Worm (Caenorhabditis elegans) whole organism, L1 larva: ENCODE results near the gene srp-1.

ENCODE experiments used
- alr-1 ChIP-seq: fragments of 200-800 bp; sonication (Bioruptor generic); optimal IDR thresholded peaks from 2 replicates; lab custom pipeline; 2018; ENCODE audit warnings: borderline replicate concordance, mild to moderate bottlenecking, missing genetic modification characterization, missing compliant biosample characterization
- aly-2 ChIP-seq: fragments of 150-350 bp; optimal IDR thresholded peaks from 2 replicates; lab custom pipeline; 2014; ENCODE audit warnings: missing biosample characterization, missing genetic modification characterization
- ama-1 ChIP-seq: fragments of 150-350 bp; optimal IDR thresholded peaks from 2 replicates; lab custom pipeline; 2014
- egl-27 ChIP-seq, 2 experiments: fragments of 150-350 bp in 1 of 2; sonication (generic microtip); optimal IDR thresholded peaks; 3 replicates each; lab custom pipeline; 2017 to 2018; ENCODE audit warnings: missing biosample characterization in 2 of 2, missing genetic modification characterization in 2 of 2, missing genetic modification reagents in 2 of 2
- grh-1 ChIP-seq: fragments of 200-800 bp; sonication (Bioruptor generic); IDR thresholded peaks from 2 replicates; pipeline ENCODE4 v1.3.6; 2022; ENCODE audit warnings: missing genetic modification reagents, missing genetic modification characterization, missing compliant biosample characterization
- lin-15B ChIP-seq: fragments of 150-350 bp; sonication (generic microtip); optimal IDR thresholded peaks from 3 replicates; lab custom pipeline; 2014; ENCODE audit warnings: missing biosample characterization, missing genetic modification characterization
- lsy-2 ChIP-seq, 2 experiments: fragments of 150-350 bp; optimal IDR thresholded peaks; 2 replicates each; lab custom pipeline; 2014; ENCODE audit warnings: missing biosample characterization in 2 of 2, missing genetic modification characterization in 2 of 2
- nhr-11 ChIP-seq: fragments of 150-350 bp; optimal IDR thresholded peaks from 2 replicates; lab custom pipeline; 2014; ENCODE audit warnings: missing biosample characterization, missing genetic modification characterization
- nhr-19 ChIP-seq: fragments of 200-800 bp; sonication (Bioruptor generic); conservative IDR thresholded peaks from 2 replicates; pipeline ENCODE4 v1.3.6; 2022; ENCODE audit warnings: missing genetic modification characterization, missing compliant biosample characterization
- pqm-1 ChIP-seq: sonication (generic microtip); optimal IDR thresholded peaks from 3 replicates; lab custom pipeline; 2017; ENCODE audit warnings: missing biosample characterization, missing genetic modification characterization
- unc-30 ChIP-seq: sonication (generic microtip); optimal IDR thresholded peaks from 2 replicates; lab custom pipeline; 2017; ENCODE audit warnings: missing biosample characterization, missing genetic modification characterization
- unc-62 ChIP-seq: fragments of 150-350 bp; optimal IDR thresholded peaks from 2 replicates; lab custom pipeline; 2014; ENCODE audit warnings: missing biosample characterization, missing genetic modification reagents, missing genetic modification characterization
- ztf-11 ChIP-seq, 2 experiments: sonication (generic microtip); optimal IDR thresholded peaks; 2 replicates each; lab custom pipeline; 2016 to 2017; ENCODE audit warnings: missing genetic modification characterization in 2 of 2, missing biosample characterization in 1 of 2, missing compliant biosample characterization in 1 of 2

DNA sequence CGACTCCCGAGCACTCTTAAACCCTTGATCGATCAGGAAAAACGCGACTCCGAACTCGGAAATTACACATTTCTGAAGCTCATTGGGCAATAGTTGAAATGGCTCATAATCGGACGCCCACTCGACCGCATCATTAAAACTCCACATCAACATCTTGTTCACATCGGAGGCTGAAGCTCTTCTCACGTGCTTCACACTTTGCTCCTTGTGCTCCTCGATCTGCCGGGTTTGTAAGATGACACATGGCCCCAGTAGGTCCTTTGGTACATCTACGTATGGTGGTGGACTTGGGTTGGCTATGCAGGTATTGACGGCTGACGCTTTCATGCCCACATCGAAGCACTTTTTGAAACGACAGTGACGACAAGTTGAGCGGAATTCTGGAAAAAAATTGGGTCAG, 50.4 kb downstream of the srp-1 start:
- TF ChIP-seq nhr-11 (tag; lab: Kevin White, UChicago) (no peak), lsy-2 (tag; optimal IDR thresholded peaks at IDR 0.05; lab: Kevin White, UChicago) (no peak), aly-2 (tag; lab: Kevin White, UChicago) (no peak), egl-27 (tag; optimal IDR thresholded peaks at IDR 0.05; lab: Kevin White, UChicago) (no peak), pqm-1 (tag; lab: Kevin White, UChicago) (no peak), unc-62 (GFP tag; lab: Kevin White, UChicago) (no peak), nhr-19 (no peak), grh-1 (GFP tag; lab: Robert Waterston, UW) (no peak), unc-30 (no peak), ama-1 (lab: Kevin White, UChicago) (no peak), ztf-11 (tag; optimal IDR thresholded peaks at IDR 0.05; lab: Kevin White, UChicago) (no peak), alr-1 (tag; lab: Kevin White, UChicago) (no peak), lin-15B (tag; lab: Kevin White, UChicago) (no peak)
